Fruit fly (Drosophila melanogaster) whole organism, embryonic: ENCODE data around the gene Nxf3.

Experiments
- Asciz ChIP-seq: fragments of 200-800 bp; sonication (Bioruptor generic); optimal IDR thresholded peaks from 2 replicates; lab custom pipeline; 2017; ENCODE audit warnings: missing biosample characterization, mild to moderate bottlenecking, missing genetic modification characterization, missing genetic modification reagents
- Bdp1 ChIP-seq: fragments of 200-800 bp; sonication (Bioruptor generic); optimal IDR thresholded peaks from 3 replicates; lab custom pipeline; 2016; ENCODE audit warnings: missing biosample characterization, missing genetic modification characterization
- CG10366 ChIP-seq: fragments of 200-800 bp; sonication (Bioruptor generic); IDR thresholded peaks from 2 replicates; pipeline ENCODE4 v1.3.6; 2022; ENCODE audit warnings: missing biosample characterization, missing genetic modification characterization
- CG10565 ChIP-seq: fragments of 200-800 bp; sonication (Bioruptor generic); optimal IDR thresholded peaks from 3 replicates; lab custom pipeline; 2016; ENCODE audit warnings: missing biosample characterization, mild to moderate bottlenecking, missing genetic modification characterization
- CG11093 ChIP-seq: fragments of 200-800 bp; sonication (Bioruptor generic); IDR thresholded peaks from 3 replicates; pipeline ENCODE4 v1.3.6; 2022; ENCODE audit warnings: missing biosample characterization, missing genetic modification characterization
- CG1602 ChIP-seq: fragments of 200-800 bp; sonication (Bioruptor generic); optimal IDR thresholded peaks from 3 replicates; lab custom pipeline; 2016; ENCODE audit warnings: missing biosample characterization, missing genetic modification characterization
- CG17568 ChIP-seq: fragments of 200-800 bp; sonication (Bioruptor generic); optimal IDR thresholded peaks from 2 replicates; lab custom pipeline; 2018; ENCODE audit warnings: missing biosample characterization, mild to moderate bottlenecking, missing genetic modification characterization, moderate library complexity
- CG17912 ChIP-seq: fragments of 200-800 bp; sonication (Bioruptor generic); optimal IDR thresholded peaks from 2 replicates; lab custom pipeline; 2018; ENCODE audit warnings: missing biosample characterization, mild to moderate bottlenecking, missing genetic modification characterization
- CG30431 ChIP-seq: fragments of 200-800 bp; sonication (Bioruptor generic); optimal IDR thresholded peaks from 2 replicates; lab custom pipeline; 2017; ENCODE audit warnings: missing biosample characterization, missing genetic modification characterization
- CG5245 ChIP-seq: fragments of 200-800 bp; sonication (Bioruptor generic); optimal IDR thresholded peaks from 3 replicates; lab custom pipeline; 2016; ENCODE audit warnings: missing biosample characterization, missing genetic modification characterization
- CG6272 ChIP-seq: fragments of 200-800 bp; sonication (Bioruptor generic); IDR thresholded peaks from 2 replicates; pipeline ENCODE4 v1.3.6; 2022; ENCODE audit warnings: missing biosample characterization, missing genetic modification characterization
- CG7786 ChIP-seq: fragments of 200-800 bp; sonication (Bioruptor generic); optimal IDR thresholded peaks from 2 replicates; lab custom pipeline; 2016; ENCODE audit warnings: missing biosample characterization, missing genetic modification characterization
- CG7987 ChIP-seq: fragments of 200-800 bp; sonication (Bioruptor generic); optimal IDR thresholded peaks from 2 replicates; lab custom pipeline; 2018; ENCODE audit warnings: missing biosample characterization, mild to moderate bottlenecking, missing genetic modification characterization, moderate library complexity
- CG8281 ChIP-seq: fragments of 200-800 bp; sonication (Bioruptor generic); optimal IDR thresholded peaks from 2 replicates; lab custom pipeline; 2018; ENCODE audit warnings: missing biosample characterization, mild to moderate bottlenecking, missing genetic modification characterization, moderate library complexity
- CG8290 ChIP-seq, 3 experiments: fragments of 200-800 bp; sonication (Bioruptor generic); optimal IDR thresholded peaks; 2 replicates each; lab custom pipeline; 2016 to 2019; ENCODE audit warnings: missing biosample characterization in 3 of 3, missing genetic modification characterization in 3 of 3, mild to moderate bottlenecking in 2 of 3, moderate library complexity in 1 of 3
- CG9727 ChIP-seq: fragments of 200-800 bp; sonication (Bioruptor generic); optimal IDR thresholded peaks from 3 replicates; lab custom pipeline; 2017; ENCODE audit warnings: missing biosample characterization, mild to moderate bottlenecking, missing genetic modification characterization
- CkIIα-i1 ChIP-seq: fragments of 200-800 bp; sonication (Bioruptor generic); IDR thresholded peaks from 2 replicates; pipeline ENCODE4 v1.3.6; 2022; ENCODE audit warnings: missing biosample characterization, missing genetic modification characterization
- D19A ChIP-seq: fragments of 200-800 bp; optimal IDR thresholded peaks from 3 replicates; lab custom pipeline; 2019; ENCODE audit warnings: missing biosample characterization, mild to moderate bottlenecking, missing genetic modification characterization, moderate library complexity
- Dad ChIP-seq: fragments of 200-800 bp; sonication (Bioruptor generic); optimal IDR thresholded peaks from 3 replicates; lab custom pipeline; 2016; ENCODE audit warnings: missing biosample characterization, missing genetic modification characterization
- Doc3 ChIP-seq: fragments of 200-800 bp; sonication (Bioruptor generic); IDR thresholded peaks from 3 replicates; pipeline ENCODE4 v1.3.6; 2022; ENCODE audit warnings: missing biosample characterization, missing genetic modification characterization; ENCODE audit not compliant: partially characterized antibody
- Fer1 ChIP-seq: fragments of 200-800 bp; sonication (Bioruptor generic); optimal IDR thresholded peaks from 2 replicates; lab custom pipeline; 2017; ENCODE audit warnings: missing biosample characterization, mild to moderate bottlenecking, missing genetic modification characterization
- HHEX ChIP-seq: fragments of 200-800 bp; sonication (Bioruptor generic); optimal IDR thresholded peaks from 3 replicates; lab custom pipeline; 2017; ENCODE audit warnings: missing biosample characterization, mild to moderate bottlenecking, missing genetic modification characterization, missing genetic modification reagents
- Hey ChIP-seq: fragments of 200-800 bp; sonication (Bioruptor generic); optimal IDR thresholded peaks from 3 replicates; lab custom pipeline; 2018; ENCODE audit warnings: missing biosample characterization, mild to moderate bottlenecking, missing genetic modification characterization
- Hmx ChIP-seq: fragments of 200-800 bp; sonication (Bioruptor generic); optimal IDR thresholded peaks from 2 replicates; lab custom pipeline; 2016; ENCODE audit warnings: missing biosample characterization, missing genetic modification characterization
- Hr3 ChIP-seq: fragments of 200-800 bp; sonication (Bioruptor generic); optimal IDR thresholded peaks from 3 replicates; lab custom pipeline; 2016; ENCODE audit warnings: missing biosample characterization, missing genetic modification characterization
- Hr51 ChIP-seq, 2 experiments: fragments of 200-800 bp; sonication (Bioruptor generic); optimal IDR thresholded peaks; 2 replicates in 1 of 2; 3 replicates in 1 of 2; lab custom pipeline; 2016 to 2018; ENCODE audit warnings: missing biosample characterization in 2 of 2, missing genetic modification characterization in 2 of 2, mild to moderate bottlenecking in 1 of 2, moderate library complexity in 1 of 2
- Hsf ChIP-seq: fragments of 200-800 bp; sonication (Bioruptor generic); optimal IDR thresholded peaks from 3 replicates; lab custom pipeline; 2016; ENCODE audit warnings: missing biosample characterization, missing genetic modification characterization
- Nf-YA ChIP-seq: fragments of 200-800 bp; sonication (Bioruptor generic); IDR thresholded peaks from 2 replicates; pipeline ENCODE4 v1.3.6; 2022; ENCODE audit warnings: missing biosample characterization, missing genetic modification characterization
- ase ChIP-seq: fragments of 200-800 bp; sonication (Bioruptor generic); IDR thresholded peaks from 3 replicates; pipeline ENCODE4 v1.3.6; 2022; ENCODE audit warnings: missing biosample characterization, missing genetic modification characterization
- cg ChIP-seq: fragments of 200-800 bp; sonication (Bioruptor generic); optimal IDR thresholded peaks from 3 replicates; lab custom pipeline; 2019; ENCODE audit warnings: missing biosample characterization, mild to moderate bottlenecking, missing genetic modification characterization, moderate library complexity
- chm ChIP-seq: fragments of 200-800 bp; sonication (Bioruptor generic); IDR thresholded peaks from 2 replicates; pipeline ENCODE4 v1.3.6; 2022; ENCODE audit warnings: missing biosample characterization, missing genetic modification characterization
- crc ChIP-seq: fragments of 200-800 bp; sonication (Bioruptor generic); optimal IDR thresholded peaks from 2 replicates; lab custom pipeline; 2016; ENCODE audit warnings: missing biosample characterization, missing genetic modification characterization
- crol ChIP-seq: fragments of 200-800 bp; sonication (Bioruptor generic); IDR thresholded peaks from 2 replicates; pipeline ENCODE4 v1.3.6; 2022; ENCODE audit warnings: missing biosample characterization, missing genetic modification characterization
- disco-r ChIP-seq: fragments of 200-800 bp; sonication (Bioruptor generic); optimal IDR thresholded peaks from 2 replicates; lab custom pipeline; 2016; ENCODE audit warnings: missing biosample characterization, missing genetic modification characterization
- grau ChIP-seq: fragments of 200-800 bp; optimal IDR thresholded peaks from 3 replicates; lab custom pipeline; 2019; ENCODE audit warnings: missing biosample characterization, mild to moderate bottlenecking, missing genetic modification characterization, moderate library complexity
- grn ChIP-seq: fragments of 200-800 bp; sonication (Bioruptor generic); optimal IDR thresholded peaks from 3 replicates; lab custom pipeline; 2017; ENCODE audit warnings: missing biosample characterization, missing genetic modification characterization
- jing ChIP-seq: fragments of 200-800 bp; sonication (Bioruptor generic); optimal IDR thresholded peaks from 2 replicates; lab custom pipeline; 2018; ENCODE audit warnings: missing biosample characterization, mild to moderate bottlenecking, missing genetic modification characterization
- lilli ChIP-seq: fragments of 200-800 bp; sonication (Bioruptor generic); optimal IDR thresholded peaks from 3 replicates; lab custom pipeline; 2016; ENCODE audit warnings: missing biosample characterization, missing genetic modification characterization
- luna ChIP-seq: fragments of 200-800 bp; sonication (Bioruptor generic); optimal IDR thresholded peaks from 2 replicates; lab custom pipeline; 2016; ENCODE audit warnings: missing biosample characterization, missing genetic modification characterization
- maf-S ChIP-seq: fragments of 200-800 bp; sonication (Bioruptor generic); optimal IDR thresholded peaks from 2 replicates; lab custom pipeline; 2016; ENCODE audit warnings: missing biosample characterization, missing genetic modification characterization
- mld ChIP-seq: fragments of 200-800 bp; sonication (Bioruptor generic); IDR thresholded peaks from 3 replicates; pipeline ENCODE4 v1.3.6; 2022; ENCODE audit warnings: missing biosample characterization, missing genetic modification characterization; ENCODE audit not compliant: partially characterized antibody
- ranshi ChIP-seq: fragments of 200-800 bp; sonication (Bioruptor generic); IDR thresholded peaks from 2 replicates; pipeline ENCODE4 v1.3.6; 2022; ENCODE audit warnings: missing biosample characterization, missing genetic modification characterization
- slou ChIP-seq: fragments of 200-800 bp; sonication (Bioruptor generic); optimal IDR thresholded peaks from 3 replicates; lab custom pipeline; 2016; ENCODE audit warnings: missing biosample characterization, missing genetic modification characterization
- tin ChIP-seq: fragments of 200-800 bp; sonication (Bioruptor generic); optimal IDR thresholded peaks from 3 replicates; lab custom pipeline; 2016; ENCODE audit warnings: missing biosample characterization, missing genetic modification characterization
- tll ChIP-seq, 2 experiments: fragments of 200-800 bp in 1 of 2; fragments of >200 bp in 1 of 2; sonication (Bioruptor generic) in 1 of 2; optimal IDR thresholded peaks; 2 replicates each; lab custom pipeline; 2017 to 2019; ENCODE audit warnings: missing biosample characterization in 2 of 2, missing genetic modification characterization in 2 of 2, mild to moderate bottlenecking in 1 of 2, moderate library complexity in 1 of 2
- vnd ChIP-seq: fragments of 200-800 bp; sonication (Bioruptor generic); IDR thresholded peaks from 3 replicates; pipeline ENCODE4 v1.3.6; 2022; ENCODE audit warnings: missing biosample characterization, missing genetic modification characterization; ENCODE audit not compliant: partially characterized antibody
- wek ChIP-seq: fragments of 200-800 bp; sonication (Bioruptor generic); optimal IDR thresholded peaks from 3 replicates; lab custom pipeline; 2018; ENCODE audit warnings: missing biosample characterization, mild to moderate bottlenecking, missing genetic modification characterization, moderate library complexity
- zfh1 ChIP-seq: fragments of 200-800 bp; sonication (Bioruptor generic); IDR thresholded peaks from 3 replicates; pipeline ENCODE4 v1.3.6; 2022; ENCODE audit warnings: missing biosample characterization, missing genetic modification characterization

Gene Nxf3

dm6 chr3L:13938470-13939150, 26.4 kb upstream of the Nxf3 start (continued):
- TF ChIP-seq Dad (GFP tag; lab: Kevin White, UChicago) (peak; percentile 89), tll (GFP tag; optimal IDR thresholded peaks at IDR 0.05; lab: Kevin White, UChicago) (peak in 1 of 2 experiments; percentile 24), cg (no peak), CG17568 (GFP tag; lab: Kevin White, UChicago) (peak; percentile 83), grn (GFP tag; lab: Kevin White, UChicago) (peak; percentile 83), Fer1 (GFP tag; lab: Kevin White, UChicago) (peak; percentile 91), wek (GFP tag; lab: Kevin White, UChicago) (no peak), Hey (peak; percentile 36), mld (no peak), CG7987 (GFP tag; lab: Kevin White, UChicago) (peak; percentile 41), Hsf (peak; percentile 92), Hr3 (GFP tag; lab: Kevin White, UChicago) (peak; percentile 87), Bdp1 (GFP tag; lab: Kevin White, UChicago) (peak; percentile 74), disco-r (GFP tag; lab: Kevin White, UChicago) (peak; percentile 78), ranshi (0 out of 2 replicates have a peak, but pooled peaks have one; percentile 50), slou (GFP tag; lab: Kevin White, UChicago) (no peak), Hr51 (GFP tag; optimal IDR thresholded peaks at IDR 0.05; lab: Kevin White, UChicago) (peak; percentile 83 to 93), crol (GFP tag; lab: Robert Waterston, UW) (peak; percentile 53), luna (peak; percentile 85), Nf-YA (GFP tag; lab: Robert Waterston, UW) (peak; percentile 21; the same call in 1 of the 2 replicates), CG6272 (GFP tag; lab: Robert Waterston, UW) (peak; percentile 61), HHEX (GFP tag; lab: Kevin White, UChicago) (peak; percentile 90), CG9727 (peak; percentile 90), maf-S (GFP tag; lab: Kevin White, UChicago) (peak; percentile 82), CG1602 (GFP tag; lab: Kevin White, UChicago) (peak; percentile 87), lilli (peak; percentile 91), jing (GFP tag; lab: Kevin White, UChicago) (peak; percentile 66), grau (peak; percentile 91), CG10565 (GFP tag; lab: Kevin White, UChicago) (peak; percentile 27), Hmx (GFP tag; lab: Kevin White, UChicago) (peak; percentile 81), Doc3 (GFP tag; lab: Robert Waterston, UW) (no peak), CG11093 (peak; percentile 59; the same call in 2 of the 3 replicates), ase (GFP tag; lab: Robert Waterston, UW) (peak; percentile 63; the same call in 2 of the 3 replicates), Asciz (peak; percentile 83), CkIIα-i1 (GFP tag; lab: Robert Waterston, UW) (no peak), D19A (tag; lab: Kevin White, UChicago) (peak; percentile 82), chm (GFP tag; lab: Robert Waterston, UW) (no peak; the same call in none of the 2 replicates), CG7786 (peak; percentile 88), CG30431 (GFP tag; lab: Kevin White, UChicago) (peak; percentile 75), crc (GFP tag; lab: Kevin White, UChicago) (peak; percentile 81), CG8290 (GFP tag; optimal IDR thresholded peaks at IDR 0.05; lab: Kevin White, UChicago) (peak; percentile 57), CG8290 (tag; optimal IDR thresholded peaks at IDR 0.05; lab: Kevin White, UChicago) (peak; percentile 69 to 75), tin (GFP tag; lab: Kevin White, UChicago) (peak; percentile 90), vnd (no peak), CG17912 (GFP tag; lab: Kevin White, UChicago) (no peak), CG10366 (GFP tag; lab: Robert Waterston, UW) (no peak; the same call in 1 of the 2 replicates), CG8281 (tag; lab: Kevin White, UChicago) (peak; percentile 74), zfh1 (GFP tag; lab: Robert Waterston, UW) (peak; percentile 62), CG5245 (GFP tag; lab: Kevin White, UChicago) (peak; percentile 71)
